Fruit fly (Drosophila melanogaster) whole organism, embryonic: ENCODE data around the gene NdufV3.

Experiments
- Asciz ChIP-seq: fragments of 200-800 bp; sonication (Bioruptor generic); optimal IDR thresholded peaks from 2 replicates; lab custom pipeline; 2017; ENCODE audit warnings: missing biosample characterization, mild to moderate bottlenecking, missing genetic modification characterization, missing genetic modification reagents
- Atf6 ChIP-seq: fragments of 200-800 bp; sonication (Bioruptor generic); IDR thresholded peaks from 2 replicates; pipeline ENCODE4 v1.3.6; 2022; ENCODE audit warnings: missing biosample characterization, missing genetic modification characterization
- C15 ChIP-seq: fragments of 200-800 bp; sonication (Bioruptor generic); IDR thresholded peaks from 3 replicates; pipeline ENCODE4 v1.3.6; 2022; ENCODE audit warnings: missing biosample characterization, missing genetic modification characterization
- CG10147 ChIP-seq: fragments of 200-800 bp; sonication (Bioruptor generic); optimal IDR thresholded peaks from 2 replicates; lab custom pipeline; 2019; ENCODE audit warnings: missing biosample characterization, mild to moderate bottlenecking, missing genetic modification characterization, moderate library complexity
- CG11456 ChIP-seq: fragments of 200-800 bp; sonication (Bioruptor generic); IDR thresholded peaks from 3 replicates; pipeline ENCODE4 v1.3.6; 2022; ENCODE audit warnings: missing biosample characterization, missing genetic modification characterization
- CG13624 ChIP-seq: fragments of 200-800 bp; sonication (Bioruptor generic); optimal IDR thresholded peaks from 2 replicates; lab custom pipeline; 2016; ENCODE audit warnings: missing biosample characterization, missing genetic modification characterization
- CG15514 ChIP-seq: fragments of 200-800 bp; sonication (Bioruptor generic); optimal IDR thresholded peaks from 3 replicates; lab custom pipeline; 2017; ENCODE audit warnings: missing biosample characterization, missing genetic modification characterization, mild to moderate bottlenecking, moderate library complexity, missing genetic modification reagents
- CG16815 ChIP-seq: fragments of 200-800 bp; sonication (Bioruptor generic); optimal IDR thresholded peaks from 3 replicates; lab custom pipeline; 2017; ENCODE audit warnings: missing biosample characterization, mild to moderate bottlenecking, missing genetic modification characterization
- CG17829 ChIP-seq: fragments of 200-800 bp; optimal IDR thresholded peaks from 2 replicates; lab custom pipeline; 2019; ENCODE audit warnings: missing biosample characterization, mild to moderate bottlenecking, missing genetic modification characterization, moderate library complexity
- CG2120 ChIP-seq: fragments of 200-800 bp; sonication (Bioruptor generic); optimal IDR thresholded peaks from 3 replicates; lab custom pipeline; 2016; ENCODE audit warnings: missing biosample characterization, missing genetic modification characterization
- CG4282 ChIP-seq: fragments of 200-800 bp; sonication (Bioruptor generic); optimal IDR thresholded peaks from 2 replicates; lab custom pipeline; 2016; ENCODE audit warnings: missing biosample characterization, missing genetic modification characterization
- CG4730 ChIP-seq: fragments of 200-800 bp; sonication (Bioruptor generic); IDR thresholded peaks from 2 replicates; pipeline ENCODE4 v1.3.6; 2022; ENCODE audit warnings: missing biosample characterization, missing genetic modification characterization
- CG5245 ChIP-seq: fragments of 200-800 bp; sonication (Bioruptor generic); optimal IDR thresholded peaks from 3 replicates; lab custom pipeline; 2016; ENCODE audit warnings: missing biosample characterization, missing genetic modification characterization
- CG6272 ChIP-seq: fragments of 200-800 bp; sonication (Bioruptor generic); IDR thresholded peaks from 2 replicates; pipeline ENCODE4 v1.3.6; 2022; ENCODE audit warnings: missing biosample characterization, missing genetic modification characterization
- CG7271 ChIP-seq: fragments of 200-800 bp; sonication (Bioruptor generic); optimal IDR thresholded peaks from 2 replicates; lab custom pipeline; 2018; ENCODE audit warnings: missing biosample characterization, mild to moderate bottlenecking, missing genetic modification characterization, moderate library complexity
- CG7372 ChIP-seq: fragments of 200-800 bp; sonication (Bioruptor generic); IDR thresholded peaks from 2 replicates; pipeline ENCODE4 v1.3.6; 2022; ENCODE audit warnings: missing biosample characterization, missing genetic modification characterization
- CG7786 ChIP-seq: fragments of 200-800 bp; sonication (Bioruptor generic); optimal IDR thresholded peaks from 2 replicates; lab custom pipeline; 2016; ENCODE audit warnings: missing biosample characterization, missing genetic modification characterization
- CG8089 ChIP-seq: fragments of 200-800 bp; sonication (Bioruptor generic); optimal IDR thresholded peaks from 3 replicates; lab custom pipeline; 2016; ENCODE audit warnings: missing biosample characterization, missing genetic modification characterization
- D19A ChIP-seq: fragments of 200-800 bp; optimal IDR thresholded peaks from 3 replicates; lab custom pipeline; 2019; ENCODE audit warnings: missing biosample characterization, mild to moderate bottlenecking, missing genetic modification characterization, moderate library complexity
- Fer3 ChIP-seq: fragments of 200-800 bp; sonication (Bioruptor generic); optimal IDR thresholded peaks from 2 replicates; lab custom pipeline; 2018; ENCODE audit warnings: missing biosample characterization, mild to moderate bottlenecking, missing genetic modification characterization, moderate library complexity
- HHEX ChIP-seq: fragments of 200-800 bp; sonication (Bioruptor generic); optimal IDR thresholded peaks from 3 replicates; lab custom pipeline; 2017; ENCODE audit warnings: missing biosample characterization, mild to moderate bottlenecking, missing genetic modification characterization, missing genetic modification reagents
- Hr39 ChIP-seq: fragments of >200 bp; optimal IDR thresholded peaks from 2 replicates; lab custom pipeline; 2017
- Lhr ChIP-seq: fragments of 200-800 bp; sonication (Bioruptor generic); optimal IDR thresholded peaks from 3 replicates; lab custom pipeline; 2017; ENCODE audit warnings: mild to moderate bottlenecking, missing biosample characterization, missing genetic modification reagents, missing genetic modification characterization
- Lpt ChIP-seq: fragments of >200 bp; optimal IDR thresholded peaks from 2 replicates; lab custom pipeline; 2018; ENCODE audit warnings: missing biosample characterization, missing genetic modification characterization
- Myb ChIP-seq: fragments of 200-800 bp; sonication (Bioruptor generic); optimal IDR thresholded peaks from 2 replicates; lab custom pipeline; 2016; ENCODE audit warnings: missing biosample characterization, missing genetic modification characterization
- Side ChIP-seq: fragments of 200-800 bp; sonication (Bioruptor generic); optimal IDR thresholded peaks from 2 replicates; lab custom pipeline; 2016; ENCODE audit warnings: missing biosample characterization, missing genetic modification characterization
- Stat92E ChIP-seq, 3 experiments: fragments of >200 bp in 2 of 3; fragments of 200-800 bp in 1 of 3; sonication (Bioruptor generic) in 1 of 3; optimal IDR thresholded peaks; 2 replicates each; lab custom pipeline; 2017 to 2019; ENCODE audit warnings: missing biosample characterization in 3 of 3, missing genetic modification characterization in 3 of 3, mild to moderate bottlenecking in 1 of 3, moderate library complexity in 1 of 3
- TFAM ChIP-seq: fragments of 200-800 bp; sonication (Bioruptor generic); optimal IDR thresholded peaks from 2 replicates; lab custom pipeline; 2017; ENCODE audit warnings: missing biosample characterization, missing genetic modification characterization, inconsistent platforms
- YL-1 ChIP-seq: fragments of 200-800 bp; sonication (Bioruptor generic); optimal IDR thresholded peaks from 3 replicates; lab custom pipeline; 2017; ENCODE audit warnings: missing biosample characterization, mild to moderate bottlenecking, missing genetic modification characterization
- bcd ChIP-seq: fragments of 200-800 bp; sonication (Bioruptor generic); optimal IDR thresholded peaks from 2 replicates; lab custom pipeline; 2017; ENCODE audit warnings: missing biosample characterization, mild to moderate bottlenecking, missing genetic modification characterization
- bigmax ChIP-seq: fragments of 200-800 bp; sonication (Bioruptor generic); optimal IDR thresholded peaks from 2 replicates; lab custom pipeline; 2018; ENCODE audit warnings: missing biosample characterization, mild to moderate bottlenecking, missing genetic modification characterization
- bowl ChIP-seq: fragments of 200-800 bp; sonication (Bioruptor generic); IDR thresholded peaks from 2 replicates; pipeline ENCODE4 v1.3.6; 2022; ENCODE audit warnings: missing biosample characterization, missing genetic modification characterization
- dmrt99B ChIP-seq: fragments of 200-800 bp; sonication (Bioruptor generic); optimal IDR thresholded peaks from 2 replicates; lab custom pipeline; 2018; ENCODE audit warnings: missing biosample characterization, mild to moderate bottlenecking, missing genetic modification characterization, moderate library complexity
- ftz-f1 ChIP-seq: fragments of 200-800 bp; sonication (Bioruptor generic); optimal IDR thresholded peaks from 2 replicates; lab custom pipeline; 2016; ENCODE audit warnings: missing biosample characterization, missing genetic modification characterization
- fu2 ChIP-seq: fragments of 200-800 bp; sonication (Bioruptor generic); optimal IDR thresholded peaks from 2 replicates; lab custom pipeline; 2016; ENCODE audit warnings: missing biosample characterization, missing genetic modification characterization
- ham ChIP-seq: fragments of 200-800 bp; sonication (Bioruptor generic); IDR thresholded peaks from 2 replicates; pipeline ENCODE4 v1.3.6; 2022; ENCODE audit warnings: missing biosample characterization, missing genetic modification characterization
- hkb ChIP-seq, 2 experiments: fragments of 200-800 bp in 1 of 2; fragments of >200 bp in 1 of 2; sonication (Bioruptor generic) in 1 of 2; IDR thresholded peaks in 1 of 2; optimal IDR thresholded peaks in 1 of 2; 2 replicates each; pipeline versions ENCODE4 v1.3.6 to Lab custom; 2017 to 2022; ENCODE audit warnings: missing biosample characterization in 1 of 2, missing genetic modification characterization in 1 of 2
- lmd ChIP-seq: fragments of 200-800 bp; sonication (Bioruptor generic); IDR thresholded peaks from 2 replicates; pipeline ENCODE4 v1.3.6; 2022; ENCODE audit warnings: missing biosample characterization, missing genetic modification characterization
- lola ChIP-seq, 3 experiments: fragments of >200 bp in 2 of 3; fragments of 200-800 bp in 1 of 3; sonication (Bioruptor generic) in 1 of 3; optimal IDR thresholded peaks; 2 replicates each; lab custom pipeline; 2017 to 2019; ENCODE audit warnings: missing biosample characterization in 3 of 3, missing genetic modification characterization in 3 of 3, mild to moderate bottlenecking in 1 of 3, moderate library complexity in 1 of 3
- mirr ChIP-seq: fragments of 200-800 bp; sonication (Bioruptor generic); optimal IDR thresholded peaks from 3 replicates; lab custom pipeline; 2018; ENCODE audit warnings: missing biosample characterization, mild to moderate bottlenecking, missing genetic modification characterization
- nmo ChIP-seq: fragments of 200-800 bp; sonication (Bioruptor generic); optimal IDR thresholded peaks from 2 replicates; lab custom pipeline; 2018; ENCODE audit warnings: missing biosample characterization, mild to moderate bottlenecking, missing genetic modification characterization, moderate library complexity
- nom ChIP-seq: fragments of 200-800 bp; sonication (Bioruptor generic); optimal IDR thresholded peaks from 2 replicates; lab custom pipeline; 2017; ENCODE audit warnings: missing biosample characterization, missing genetic modification characterization, mild to moderate bottlenecking, moderate library complexity, missing genetic modification reagents
- ro ChIP-seq: fragments of 200-800 bp; sonication (Bioruptor generic); IDR thresholded peaks from 2 replicates; pipeline ENCODE4 v1.3.6; 2022; ENCODE audit warnings: missing biosample characterization, missing genetic modification characterization
- run ChIP-seq: fragments of 200-800 bp; sonication (Bioruptor generic); optimal IDR thresholded peaks from 3 replicates; lab custom pipeline; 2018; ENCODE audit warnings: missing biosample characterization, mild to moderate bottlenecking, missing genetic modification characterization
- schlank ChIP-seq: fragments of 200-800 bp; sonication (Bioruptor generic); optimal IDR thresholded peaks from 2 replicates; lab custom pipeline; 2018; ENCODE audit warnings: missing biosample characterization, mild to moderate bottlenecking, missing genetic modification characterization
- sima ChIP-seq: fragments of 200-800 bp; sonication (Bioruptor generic); optimal IDR thresholded peaks from 2 replicates; lab custom pipeline; 2016; ENCODE audit warnings: missing biosample characterization, missing genetic modification characterization
- slbo ChIP-seq: fragments of 200-800 bp; sonication (Bioruptor generic); IDR thresholded peaks from 2 replicates; pipeline ENCODE4 v1.3.6; 2022; ENCODE audit warnings: missing biosample characterization, missing genetic modification characterization
- trem ChIP-seq: fragments of 200-800 bp; optimal IDR thresholded peaks from 3 replicates; lab custom pipeline; 2019; ENCODE audit warnings: missing biosample characterization, mild to moderate bottlenecking, missing genetic modification characterization, moderate library complexity
- tx ChIP-seq: fragments of 200-800 bp; sonication (Bioruptor generic); optimal IDR thresholded peaks from 2 replicates; lab custom pipeline; 2016; ENCODE audit warnings: missing biosample characterization, missing genetic modification characterization
- vfl ChIP-seq: fragments of 200-800 bp; sonication (Bioruptor generic); optimal IDR thresholded peaks from 2 replicates; lab custom pipeline; 2016; ENCODE audit warnings: missing biosample characterization, missing genetic modification characterization
- zen ChIP-seq: fragments of 200-800 bp; sonication (Bioruptor generic); optimal IDR thresholded peaks from 3 replicates; lab custom pipeline; 2018; ENCODE audit warnings: missing biosample characterization, mild to moderate bottlenecking, missing genetic modification characterization, moderate library complexity

The NdufV3 gene

dm6 chrX:11379139-11379538, 29.3 kb downstream of the NdufV3 start (continued):
- TF ChIP-seq CG7372 (GFP tag; lab: Robert Waterston, UW) (peak; percentile 46; the same call in 1 of the 2 replicates), ftz-f1 (no peak), Fer3 (tag; lab: Kevin White, UChicago) (peak; percentile 61), lmd (GFP tag; lab: Robert Waterston, UW) (peak; percentile 57), bcd (GFP tag; lab: Kevin White, UChicago) (no peak), ro (GFP tag; lab: Robert Waterston, UW) (no peak), D19A (tag; lab: Kevin White, UChicago) (peak; percentile 4), Lpt (GFP tag; lab: Kevin White, UChicago) (no peak), hkb (optimal IDR thresholded peaks at IDR 0.05; lab: Kevin White, UChicago) (no peak), hkb (GFP tag; IDR thresholded peaks at IDR 0.05; lab: Robert Waterston, UW) (peak; percentile 70), CG4730 (GFP tag; lab: Robert Waterston, UW) (no peak), nmo (peak; percentile 37), CG5245 (GFP tag; lab: Kevin White, UChicago) (no peak), lola (GFP tag; optimal IDR thresholded peaks at IDR 0.05; lab: Kevin White, UChicago) (no peak), Lhr (no peak), CG2120 (GFP tag; lab: Kevin White, UChicago) (peak; percentile 39), mirr (GFP tag; lab: Kevin White, UChicago) (peak; percentile 28), bowl (GFP tag; lab: Robert Waterston, UW) (no peak), CG13624 (GFP tag; lab: Kevin White, UChicago) (peak; percentile 46), CG6272 (GFP tag; lab: Robert Waterston, UW) (no peak), Myb (GFP tag; lab: Kevin White, UChicago) (no peak), CG11456 (GFP tag; lab: Robert Waterston, UW) (0 out of 3 replicates have a peak, but pooled peaks have one; percentile 50), slbo (GFP tag; lab: Robert Waterston, UW) (peak; percentile 65), nom (GFP tag; lab: Kevin White, UChicago) (no peak), YL-1 (no peak), C15 (GFP tag; lab: Robert Waterston, UW) (no peak), HHEX (GFP tag; lab: Kevin White, UChicago) (peak; percentile 29), Stat92E (GFP tag; optimal IDR thresholded peaks at IDR 0.05; lab: Kevin White, UChicago) (no peak), ham (GFP tag; lab: Robert Waterston, UW) (no peak), run (tag; lab: Kevin White, UChicago) (no peak), CG4282 (GFP tag; lab: Kevin White, UChicago) (no peak), CG15514 (no peak), tx (GFP tag; lab: Kevin White, UChicago) (no peak), zen (no peak), fu2 (GFP tag; lab: Kevin White, UChicago) (no peak), CG8089 (GFP tag; lab: Kevin White, UChicago) (no peak), sima (no peak), CG7786 (GFP tag; lab: Kevin White, UChicago) (no peak), Hr39 (lab: Kevin White, UChicago) (no peak), CG10147 (GFP tag; lab: Kevin White, UChicago) (peak; percentile 43), CG7271 (tag; lab: Kevin White, UChicago) (no peak), CG17829 (peak; percentile 25), CG16815 (no peak), bigmax (GFP tag; lab: Kevin White, UChicago) (no peak), Atf6 (peak; percentile 55), Side (no peak), Asciz (peak; percentile 15), trem (tag; lab: Kevin White, UChicago) (no peak), schlank (tag; lab: Kevin White, UChicago) (no peak), dmrt99B (tag; lab: Kevin White, UChicago) (peak; percentile 68), vfl (GFP tag; lab: Kevin White, UChicago) (no peak), TFAM (no peak)
